Comparison of ENCODE assay signal across 1 fruit fly cellular context in the genomic region with DNA sequence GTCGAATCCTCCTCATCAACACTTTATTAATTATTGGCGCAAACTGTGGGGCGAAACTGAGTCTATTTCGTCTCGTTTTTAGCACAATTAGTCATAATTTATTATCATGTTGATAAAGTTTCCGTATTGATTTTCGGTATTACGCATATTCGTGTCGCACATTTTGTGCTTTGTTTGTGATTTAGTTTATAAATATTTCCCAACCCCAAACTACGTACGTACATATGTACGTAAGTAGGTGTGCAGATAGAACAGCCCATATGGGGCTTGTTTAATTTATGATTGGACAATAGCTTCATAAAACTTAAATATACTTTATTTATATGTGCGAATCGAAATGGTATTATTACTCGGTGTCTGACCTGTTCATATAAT.
TF ChIP-seq lines count a peak whose summit lies in the region.

No protein-coding gene starts in this region.

TF ChIP-seq in whole organism, embryonic, 481 proteins besides CTCF, POLR2A, EP300 and RAD21 (continued from another document):
- peak; percentile 9 for TF ChIP-seq Meics (GFP tag; optimal IDR thresholded peaks at IDR 0.05; lab: Kevin White, UChicago)
- TF ChIP-seq MESR4 (GFP tag; optimal IDR thresholded peaks at IDR 0.05; lab: Kevin White, UChicago): no peak
- TF ChIP-seq CG1233 (GFP tag; optimal IDR thresholded peaks at IDR 0.05; lab: Kevin White, UChicago): no peak
- no peak for TF ChIP-seq CG7963 (GFP tag; IDR thresholded peaks at IDR 0.05; lab: Robert Waterston, UW; ENCODE audit: partially characterized antibody)
- TF ChIP-seq CG1024 (GFP tag; IDR thresholded peaks at IDR 0.05; lab: Robert Waterston, UW): no peak
- TF ChIP-seq ap (GFP tag; IDR thresholded peaks at IDR 0.05; lab: Robert Waterston, UW): no peak
- TF ChIP-seq Aef1 (GFP tag; IDR thresholded peaks at IDR 0.05; lab: Robert Waterston, UW): no peak
- TF ChIP-seq Pdp1 (GFP tag; optimal IDR thresholded peaks at IDR 0.05; lab: Kevin White, UChicago): no peak
- no peak for TF ChIP-seq h (optimal IDR thresholded peaks at IDR 0.05; lab: Kevin White, UChicago)
- TF ChIP-seq Xrp1 (GFP tag; IDR thresholded peaks at IDR 0.05; lab: Robert Waterston, UW): no peak
- no peak for TF ChIP-seq CG17829 (tag; optimal IDR thresholded peaks at IDR 0.05; lab: Kevin White, UChicago)
- no peak for TF ChIP-seq gt (GFP tag; IDR thresholded peaks at IDR 0.05; lab: Robert Waterston, UW)
- TF ChIP-seq CG32772 (GFP tag; IDR thresholded peaks at IDR 0.05; lab: Robert Waterston, UW): no peak
- TF ChIP-seq CG11695 (GFP tag; IDR thresholded peaks at IDR 0.05; lab: Robert Waterston, UW): peak; percentile 20; the same call in 1 of the 3 replicates
- TF ChIP-seq CG16815 (GFP tag; optimal IDR thresholded peaks at IDR 0.05; lab: Kevin White, UChicago): no peak
- TF ChIP-seq chm (GFP tag; IDR thresholded peaks at IDR 0.05; lab: Robert Waterston, UW): no peak
- TF ChIP-seq zfh1 (GFP tag; IDR thresholded peaks at IDR 0.05; lab: Robert Waterston, UW): no peak
- no peak for TF ChIP-seq tup (GFP tag; optimal IDR thresholded peaks at IDR 0.05; lab: Kevin White, UChicago)
- TF ChIP-seq NC2α (GFP tag; optimal IDR thresholded peaks at IDR 0.05; lab: Kevin White, UChicago): no peak
- no peak for TF ChIP-seq Hr78 (GFP tag; optimal IDR thresholded peaks at IDR 0.05; lab: Kevin White, UChicago)
- TF ChIP-seq CG1792 (GFP tag; optimal IDR thresholded peaks at IDR 0.05; lab: Kevin White, UChicago): no peak
- TF ChIP-seq Med (GFP tag; lab: Kevin White, UChicago): peak; percentile 75
- no peak for TF ChIP-seq CG2116 (GFP tag; optimal IDR thresholded peaks at IDR 0.05; lab: Kevin White, UChicago)
- peak; percentile 4 for TF ChIP-seq Fer1 (GFP tag; optimal IDR thresholded peaks at IDR 0.05; lab: Kevin White, UChicago)
